Worm (Caenorhabditis elegans) whole organism, L4 larva: ENCODE data around the gene him-14.

Experiments
- F10B5.3 ChIP-seq: sonication (generic microtip); optimal IDR thresholded peaks from 2 replicates; lab custom pipeline; 2016; ENCODE audit warnings: mild to moderate bottlenecking, missing genetic modification characterization, missing compliant biosample characterization
- fkh-10 ChIP-seq: fragments of 150-350 bp; optimal IDR thresholded peaks from 2 replicates; lab custom pipeline; 2014; ENCODE audit warnings: missing biosample characterization, missing genetic modification reagents, missing genetic modification characterization
- hlh-30 ChIP-seq: sonication (generic microtip); optimal IDR thresholded peaks from 2 replicates; lab custom pipeline; 2017; ENCODE audit warnings: antibody characterized with exemption, mild to moderate bottlenecking, missing genetic modification characterization, missing compliant biosample characterization; ENCODE audit not compliant: insufficient read depth
- nhr-25 ChIP-seq: sonication (generic microtip); optimal IDR thresholded peaks from 2 replicates; lab custom pipeline; 2017; ENCODE audit warnings: missing genetic modification characterization, mild to moderate bottlenecking, missing compliant biosample characterization, antibody characterized with exemption, moderate library complexity, borderline replicate concordance; ENCODE audit not compliant: insufficient read depth
- nhr-76 ChIP-seq: fragments of 150-350 bp; optimal IDR thresholded peaks from 2 replicates; lab custom pipeline; 2014; ENCODE audit warnings: missing biosample characterization, missing genetic modification characterization
- skn-1 ChIP-seq: fragments of 150-350 bp; optimal IDR thresholded peaks from 2 replicates; lab custom pipeline; 2014; ENCODE audit warnings: missing biosample characterization, missing genetic modification characterization
- snpc-4 ChIP-seq: fragments of 150-350 bp; optimal IDR thresholded peaks from 2 replicates; lab custom pipeline; 2014; ENCODE audit warnings: missing biosample characterization, missing genetic modification characterization
- unc-130 ChIP-seq: sonication (generic microtip); optimal IDR thresholded peaks from 2 replicates; lab custom pipeline; 2016; ENCODE audit warnings: missing genetic modification reagents, missing genetic modification characterization, missing compliant biosample characterization
- unc-62 ChIP-seq, 3 experiments: fragments of 150-350 bp in 1 of 3; sonication (generic microtip); optimal IDR thresholded peaks in 2 of 3; peaks in 1 of 3; 1 replicate in 1 of 3; 2 replicates in 2 of 3; lab custom pipeline; 2014 to 2017; ENCODE audit warnings: missing biosample characterization in 3 of 3, missing genetic modification characterization in 3 of 3, missing genetic modification reagents in 3 of 3, missing genotype in 1 of 3

ce11 chrII:7059274-7059757 is 10.4 kb downstream of the him-14 start:
- no peak for TF ChIP-seq F10B5.3
- TF ChIP-seq hlh-30 (tag; lab: Kevin White, UChicago), result peak; percentile 85
- no peak for TF ChIP-seq skn-1 (tag; lab: Kevin White, UChicago)
- TF ChIP-seq unc-130 (GFP tag; lab: Kevin White, UChicago), result no peak
- TF ChIP-seq nhr-25 (tag; lab: Kevin White, UChicago), result peak; percentile 23
- no peak for TF ChIP-seq snpc-4 (tag; lab: Kevin White, UChicago)
- TF ChIP-seq fkh-10 (GFP tag; lab: Kevin White, UChicago), result no peak
- TF ChIP-seq nhr-76 (tag; lab: Kevin White, UChicago), result no peak
- TF ChIP-seq unc-62 (GFP tag; optimal IDR thresholded peaks at IDR 0.05 in 1 of 2; lab: Kevin White, UChicago), result peak in 1 of 2 experiments; percentile 82
- TF ChIP-seq unc-62 (tag; optimal IDR thresholded peaks at IDR 0.05; lab: Kevin White, UChicago), result no peak
